Fruit fly (Drosophila melanogaster): ENCODE data around the gene Eig71Eh.

The Eig71Eh gene

dm6 chr3L:15619626-15620247 lies 39.5 kb downstream of the Eig71Eh start, which contains the start of gene Phs (continued):
- TF ChIP-seq so (GFP tag; IDR thresholded peaks at IDR 0.05) (peak; percentile 68; the same call in 2 of the 3 replicates), Opbp (GFP tag; IDR thresholded peaks at IDR 0.05; ENCODE audit: partially characterized antibody) (peak; percentile 72; the same call in 2 of the 3 replicates), PHDP (tag; optimal IDR thresholded peaks at IDR 0.05) (peak; percentile 48), br (optimal IDR thresholded peaks at IDR 0.05) (no peak), Atf3 (GFP tag; optimal IDR thresholded peaks at IDR 0.05) (peak; percentile 57), CG7839 (tag; optimal IDR thresholded peaks at IDR 0.05) (peak; percentile 63), gcm (GFP tag; optimal IDR thresholded peaks at IDR 0.05) (peak; percentile 13), cas (GFP tag; IDR thresholded peaks at IDR 0.05) (peak; percentile 64; the same call in 1 of the 2 replicates), CG10274 (GFP tag; optimal IDR thresholded peaks at IDR 0.05) (peak; percentile 43)

dm6 chr3L:15616900-15617299 lies 42.3 kb downstream of the Eig71Eh start:
- TF ChIP-seq CG14667 (GFP tag; IDR thresholded peaks at IDR 0.05) (no peak), CG14860 (GFP tag; IDR thresholded peaks at IDR 0.05; ENCODE audit: partially characterized antibody) (no peak), wdn (GFP tag; IDR thresholded peaks at IDR 0.05) (0 out of 2 replicates have a peak, but pooled peaks have one; percentile 8), CG13894 (tag; optimal IDR thresholded peaks at IDR 0.05) (peak; percentile 83), CG18599 (GFP tag; optimal IDR thresholded peaks at IDR 0.05) (peak; percentile 30), CG12104 (GFP tag; optimal IDR thresholded peaks at IDR 0.05) (no peak), CG12071 (GFP tag; optimal IDR thresholded peaks at IDR 0.05) (peak; percentile 10), mirr (GFP tag; optimal IDR thresholded peaks at IDR 0.05) (peak; percentile 69), CG17328 (GFP tag; IDR thresholded peaks at IDR 0.05) (no peak), CG10543 (GFP tag; optimal IDR thresholded peaks at IDR 0.05) (peak; percentile 28), NFAT (GFP tag; IDR thresholded peaks at IDR 0.05) (0 out of 2 replicates have a peak, but pooled peaks have one; percentile 23), Med (GFP tag) (peak; percentile 81), sob (GFP tag; IDR thresholded peaks at IDR 0.05) (peak; percentile 5; the same call in 1 of the 2 replicates), CG9932 (GFP tag; IDR thresholded peaks at IDR 0.05) (0 out of 2 replicates have a peak, but pooled peaks have one; percentile 31), ranshi (GFP tag; IDR thresholded peaks at IDR 0.05) (no peak), scrt (GFP tag; optimal IDR thresholded peaks at IDR 0.05) (peak; percentile 62), CG1832 (GFP tag; optimal IDR thresholded peaks at IDR 0.05) (peak; percentile 18), Ets65A (GFP tag) (peak; percentile 80), wor (GFP tag; IDR thresholded peaks at IDR 0.05) (no peak), CG6272 (GFP tag; IDR thresholded peaks at IDR 0.05) (0 out of 2 replicates have a peak, but pooled peaks have one; percentile 5), knrl (GFP tag; IDR thresholded peaks at IDR 0.05; ENCODE audit: partially characterized antibody) (0 out of 3 replicates have a peak, but pooled peaks have one; percentile 24), ftz-f1 (GFP tag; optimal IDR thresholded peaks at IDR 0.05) (peak; percentile 11), Taf1 (GFP tag; IDR thresholded peaks at IDR 0.05) (no peak), CG3281 (GFP tag; optimal IDR thresholded peaks at IDR 0.05) (no peak), lab (GFP tag; optimal IDR thresholded peaks at IDR 0.05) (peak; percentile 14), CrebB (tag; optimal IDR thresholded peaks at IDR 0.05) (no peak), CG11560 (tag; IDR thresholded peaks at IDR 0.05) (0 out of 3 replicates have a peak, but pooled peaks have one; percentile 33), MBD-R2 (GFP tag; IDR thresholded peaks at IDR 0.05) (0 out of 2 replicates have a peak, but pooled peaks have one; percentile 11), crol (GFP tag; IDR thresholded peaks at IDR 0.05) (peak; percentile 67), abd-A (tag; optimal IDR thresholded peaks at IDR 0.05) (peak; percentile 98), CG18619 (GFP tag; optimal IDR thresholded peaks at IDR 0.05) (no peak)

Data from whole organism, embryonic.